Worm (Caenorhabditis elegans): ENCODE measurements around the gene str-181.

DNA sequence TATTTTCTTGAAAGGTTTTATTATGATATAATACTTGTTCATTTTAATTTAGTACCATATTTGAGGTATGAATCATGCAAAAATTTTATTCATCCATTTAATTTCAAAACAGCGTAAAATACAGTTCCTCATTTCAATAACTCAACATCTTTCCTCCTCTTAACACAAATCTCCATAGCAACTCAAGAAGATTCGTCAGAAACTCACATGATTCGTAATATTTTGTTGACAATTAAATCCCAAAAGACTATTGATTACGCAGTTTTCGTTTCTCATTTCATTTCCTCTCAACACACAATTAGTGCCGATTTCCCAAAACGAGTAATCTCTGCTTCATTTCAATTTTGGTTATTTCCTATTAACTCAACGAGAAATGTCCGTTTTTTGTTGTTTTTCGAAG is 10.2 kb downstream of the str-181 start, which contains the start of gene R11D1.2:
- TF ChIP-seq xbp-1 (tag; optimal IDR thresholded peaks at IDR 0.05) (no peak), blmp-1 (tag; optimal IDR thresholded peaks at IDR 0.05) (no peak), ztf-11 (tag; optimal IDR thresholded peaks at IDR 0.05) (no peak), ces-1 (GFP tag; optimal IDR thresholded peaks at IDR 0.05) (no peak), ceh-88 (GFP tag; IDR thresholded peaks at IDR 0.05) (no peak), C04F5.9 (tag; optimal IDR thresholded peaks at IDR 0.05) (no peak), fkh-10 (GFP tag; optimal IDR thresholded peaks at IDR 0.05) (no peak), nhr-237 (tag; optimal IDR thresholded peaks at IDR 0.05) (no peak), irx-1 (tag; optimal IDR thresholded peaks at IDR 0.05) (no peak), nhr-85 (tag) (no peak), zag-1 (tag; optimal IDR thresholded peaks at IDR 0.05) (no peak)

Data from whole organism, L1 larva.